Worm (Caenorhabditis elegans) whole organism, L4/young adult: ENCODE measurements around the gene gldi-3.

Experiments
- dao-5 ChIP-seq: sonication (generic microtip); optimal IDR thresholded peaks from 2 replicates; lab custom pipeline; 2016; ENCODE audit warnings: missing genotype, missing genetic modification characterization, moderate library complexity, missing compliant biosample characterization
- him-1 ChIP-seq: sonication (generic microtip); optimal IDR thresholded peaks from 2 replicates; lab custom pipeline; 2016; ENCODE audit warnings: missing genotype, missing genetic modification reagents, missing genetic modification characterization, missing compliant biosample characterization

DNA sequence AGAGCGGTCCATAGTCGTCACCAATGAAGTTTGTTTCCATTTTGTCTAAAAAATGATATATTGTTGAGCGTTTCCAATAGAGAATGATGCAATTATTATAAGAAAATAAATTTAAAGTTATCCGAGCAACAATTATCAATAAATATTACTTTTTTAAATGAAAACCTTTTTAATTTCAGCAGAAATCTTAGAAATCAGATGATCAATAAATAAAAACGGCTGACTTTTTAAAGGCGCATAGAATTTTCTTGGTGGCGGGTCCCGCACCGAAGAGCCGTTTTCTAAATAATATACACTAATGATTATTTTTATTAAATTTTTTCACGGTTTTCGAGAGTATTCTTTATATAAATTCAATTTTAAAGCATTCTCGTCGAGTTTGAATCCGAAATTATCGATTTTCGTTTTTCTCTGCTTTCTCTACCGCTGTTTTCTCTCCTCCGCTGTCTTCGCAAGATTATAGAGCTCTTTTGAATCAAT is 43.0 kb upstream of the gldi-3 start, which contains the start of gene rab-39:
- TF ChIP-seq dao-5 (tag; lab: Kevin White, UChicago), result no peak
- TF ChIP-seq him-1 (tag; lab: Kevin White, UChicago), result no peak
